Fruit fly (Drosophila melanogaster) whole organism, larva: Measurements from ENCODE around the gene Ilp2.
"Not testable (repeated sequence)": the region's sequence is repeated elsewhere in the genome, so short reads cannot be mapped to it uniquely, and the experiment has no call there.

Experiments used
- noc ChIP-seq: fragments of 200-800 bp; sonication (Bioruptor generic); optimal IDR thresholded peaks from 3 replicates; lab custom pipeline; 2019; ENCODE audit warnings: missing biosample characterization, mild to moderate bottlenecking, missing genetic modification characterization, moderate library complexity

Gene Ilp2

DNA sequence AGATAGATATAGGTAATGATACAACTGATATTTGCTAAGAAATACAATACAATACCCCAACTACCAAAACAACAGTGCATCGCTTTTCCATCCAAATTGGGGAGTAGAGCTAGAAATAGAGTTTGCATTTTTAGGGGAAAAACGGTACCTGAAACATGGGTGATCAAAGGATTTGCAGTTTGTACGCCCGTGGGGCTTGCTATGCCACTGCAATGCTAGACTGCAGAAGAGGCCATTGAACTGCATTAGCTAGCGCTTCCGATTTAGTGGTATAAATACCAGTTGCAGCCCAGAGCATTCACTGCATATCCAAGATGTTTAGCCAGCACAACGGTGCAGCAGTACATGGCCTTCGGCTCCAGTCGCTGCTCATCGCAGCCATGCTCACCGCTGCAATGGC is 1.4 kb upstream of the Ilp2 start, which contains the start of gene Ilp1:
Gene Ilp1, plus strand, starts transcription at position 301 of the 400 bp plus-strand sequence.
- not testable (repeated sequence) for TF ChIP-seq noc

DNA sequence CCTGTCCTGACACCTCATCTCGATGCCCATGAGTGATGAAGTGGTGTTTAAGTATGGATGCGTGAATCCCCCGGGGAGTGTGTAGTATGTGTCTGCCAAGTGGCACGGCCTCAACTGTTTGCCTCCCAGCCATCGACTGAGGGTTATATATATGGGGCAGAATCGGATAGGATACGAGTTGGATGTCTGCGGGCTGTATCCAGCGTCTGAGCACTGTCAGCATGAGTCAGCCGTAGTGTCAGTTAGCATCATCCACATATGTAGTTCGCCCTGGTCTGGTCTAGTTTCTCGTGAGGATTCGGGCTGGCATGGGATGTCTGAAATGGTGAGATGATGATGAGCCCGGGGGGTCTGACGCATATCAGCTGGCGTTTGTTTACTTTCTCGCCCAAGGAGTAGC is 2.5 kb downstream of the Ilp2 start, which contains the start of gene Ilp3:
Gene Ilp3, minus strand, starts transcription at position 101 of the 400 bp plus-strand sequence.
- TF ChIP-seq noc: no peak

DNA sequence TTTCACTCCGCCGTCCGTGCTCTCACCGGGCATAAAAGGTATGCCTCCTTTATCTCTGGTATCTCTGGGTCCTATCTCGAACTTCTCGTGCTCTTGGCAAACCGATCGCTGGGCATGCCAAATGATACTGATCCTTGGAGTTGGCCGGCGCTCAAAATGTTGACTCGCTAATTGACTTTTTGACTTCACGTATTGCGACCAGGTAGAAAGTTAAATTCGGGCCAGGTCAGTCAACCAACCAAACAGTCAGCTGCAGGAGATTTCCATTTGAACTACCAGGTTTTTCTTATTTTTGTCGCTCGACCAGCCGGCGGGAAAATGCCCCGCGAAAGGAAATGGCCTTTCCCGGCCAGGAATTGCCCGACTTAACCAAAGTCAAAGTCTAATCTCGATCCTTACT is 4.6 kb downstream of the Ilp2 start, which contains the start of gene Ilp4:
Gene Ilp4, minus strand, starts transcription at position 139 of the 400 bp plus-strand sequence.
- TF ChIP-seq noc: no peak

DNA sequence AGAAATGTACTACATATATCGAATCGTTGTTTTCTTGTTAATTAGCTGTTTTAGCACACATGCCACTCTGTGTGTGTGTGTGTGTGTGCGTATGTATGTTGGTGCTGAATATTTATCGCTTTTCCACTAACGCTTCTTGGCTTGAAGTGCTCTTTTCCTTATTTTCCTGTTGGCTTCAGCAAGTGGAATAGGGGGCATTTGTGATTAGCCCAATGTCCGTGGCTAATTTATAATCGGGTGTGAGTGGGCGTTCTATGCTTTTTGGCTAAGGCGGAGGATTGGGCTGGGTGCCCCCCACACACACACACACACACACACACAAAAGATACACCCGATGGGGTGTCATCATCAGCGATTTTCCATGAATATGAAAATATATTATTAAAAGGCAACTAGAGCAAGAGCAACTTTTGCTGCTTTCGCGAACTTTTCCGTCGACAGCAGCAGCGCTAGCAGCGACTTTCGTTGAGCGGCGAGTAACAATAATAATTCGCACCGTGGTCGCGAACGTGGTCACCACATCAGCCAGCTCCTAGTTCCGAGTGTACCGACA is 13.9 kb downstream of the Ilp2 start, which contains the start of gene CG43897:
Gene CG43897, plus strand, starts transcription at position 503 of the 553 bp plus-strand sequence.
- TF ChIP-seq noc: no peak

DNA sequence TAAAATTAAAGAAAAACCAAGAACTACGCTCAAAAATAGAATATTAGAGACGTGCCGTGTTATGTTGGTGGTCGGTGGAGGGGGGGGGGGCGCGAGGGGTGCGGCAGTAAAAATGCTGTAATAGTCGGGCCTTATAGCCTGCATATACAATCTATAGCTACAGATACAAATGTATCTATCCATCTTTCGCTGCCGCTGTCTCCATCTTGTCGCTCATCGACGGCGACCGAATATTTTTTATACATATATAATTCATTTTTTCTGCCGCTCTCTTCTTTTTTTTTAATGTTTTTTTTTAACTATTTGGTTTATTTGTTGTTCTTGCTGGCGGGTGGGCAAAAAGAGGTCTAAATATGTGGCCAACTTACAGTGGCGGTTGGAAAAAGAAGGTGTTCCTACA is 15.1 kb downstream of the Ilp2 start:
- no peak for TF ChIP-seq noc

DNA sequence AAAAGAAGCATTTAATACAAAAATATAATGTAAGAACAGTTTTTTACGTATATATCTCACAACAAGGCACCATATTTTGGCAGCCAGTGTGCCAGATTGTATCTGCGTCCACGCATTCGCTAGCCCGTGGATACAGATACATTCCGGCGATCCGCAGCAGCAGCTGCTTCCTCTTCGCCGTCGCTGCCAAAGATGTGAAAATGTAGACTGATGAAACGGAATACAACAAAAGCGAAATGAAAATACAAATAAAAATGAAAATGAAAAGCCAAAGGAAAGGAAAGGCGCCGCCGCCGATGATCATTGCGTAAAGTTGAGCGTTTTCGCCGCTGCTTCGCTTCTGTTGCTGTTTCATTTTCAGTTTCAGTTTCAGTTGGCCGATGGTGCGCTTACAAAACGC is 16.2 kb downstream of the Ilp2 start:
- no peak for TF ChIP-seq noc

DNA sequence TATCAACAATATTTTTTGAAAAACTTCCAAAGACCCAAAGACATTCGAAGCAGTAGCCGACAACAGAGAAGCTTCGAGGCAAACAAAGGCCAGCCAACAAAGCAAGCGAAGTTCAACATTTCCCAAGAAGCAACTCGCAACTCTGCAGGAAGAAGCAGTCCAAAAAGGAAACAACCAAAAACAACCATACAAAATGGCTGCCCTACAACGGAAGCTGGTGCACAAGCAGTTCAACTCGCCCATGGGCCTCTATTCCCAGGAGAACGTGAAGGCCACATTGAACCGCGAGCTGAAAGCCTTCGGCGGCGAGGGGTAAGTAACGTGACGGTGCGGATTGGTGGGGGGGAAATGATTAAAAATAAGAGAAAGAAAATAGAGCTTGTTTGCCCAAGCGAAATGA is 20.8 kb downstream of the Ilp2 start:
- TF ChIP-seq noc: no peak

DNA sequence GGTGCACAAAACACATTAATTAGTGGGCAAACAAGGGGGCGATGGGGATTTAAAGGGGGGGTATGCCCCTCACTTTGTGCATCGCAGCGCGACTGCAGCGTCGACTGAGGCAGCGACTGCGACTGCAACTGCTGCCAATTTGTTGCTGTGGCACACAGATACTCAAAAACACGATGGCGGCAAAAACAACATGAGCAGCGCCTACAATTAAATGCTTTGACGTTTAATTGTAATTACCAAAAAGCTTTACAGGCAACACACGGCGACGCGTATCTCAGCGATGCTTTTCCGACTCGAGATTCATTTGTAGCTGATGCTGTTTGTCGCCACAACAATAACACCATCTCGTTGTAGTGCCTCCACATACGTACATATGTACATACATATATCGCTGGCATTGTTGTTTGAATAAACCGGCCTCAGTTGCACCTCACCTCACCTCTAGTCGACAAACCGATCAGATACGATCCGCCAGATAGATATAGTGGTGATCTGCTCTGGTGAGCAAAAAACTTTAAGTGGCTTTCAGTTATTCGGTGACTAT is 21.7 kb downstream of the Ilp2 start:
- no peak for TF ChIP-seq noc

DNA sequence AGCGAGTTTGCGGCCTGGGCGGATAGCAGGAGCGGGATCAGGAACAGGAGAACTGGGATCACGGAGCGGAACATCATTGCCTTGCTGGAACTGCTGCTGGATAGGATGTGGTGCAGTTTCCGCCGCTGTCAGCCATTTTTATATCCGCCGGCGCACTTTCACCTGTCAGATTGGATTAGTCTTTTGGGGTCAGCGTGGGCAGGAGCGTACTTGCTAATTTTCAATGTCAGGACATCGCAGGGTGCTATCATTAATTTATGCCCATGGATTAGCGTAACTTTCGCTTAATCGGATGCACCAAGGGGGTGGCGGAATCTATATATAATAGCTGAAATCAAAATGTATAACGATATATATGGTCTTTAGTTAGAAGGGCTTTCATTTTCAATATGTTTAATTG is 24.3 kb downstream of the Ilp2 start, which contains the start of gene Ilp5:
Gene Ilp5, minus strand, starts transcription at position 101 of the 400 bp plus-strand sequence.
- no peak for TF ChIP-seq noc

DNA sequence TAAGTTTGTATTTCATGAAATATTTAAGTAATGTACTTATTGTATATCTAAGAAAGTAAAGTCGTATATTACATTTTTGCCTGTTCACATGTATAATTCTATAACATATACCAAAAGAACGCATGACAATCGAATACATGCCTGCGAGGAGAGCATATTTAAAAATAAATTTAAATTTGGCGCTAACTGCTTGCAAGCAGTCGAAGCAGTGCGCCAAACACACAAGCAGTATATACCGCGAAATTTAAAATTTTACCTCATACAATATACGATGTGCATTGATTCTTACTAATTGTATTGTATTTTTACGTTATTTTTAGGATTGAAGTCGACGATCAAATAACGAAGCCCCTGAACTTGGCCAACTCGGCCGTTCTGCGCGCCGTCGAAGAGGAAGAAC is 24.7 kb downstream of the Ilp2 start:
- no peak for TF ChIP-seq noc

DNA sequence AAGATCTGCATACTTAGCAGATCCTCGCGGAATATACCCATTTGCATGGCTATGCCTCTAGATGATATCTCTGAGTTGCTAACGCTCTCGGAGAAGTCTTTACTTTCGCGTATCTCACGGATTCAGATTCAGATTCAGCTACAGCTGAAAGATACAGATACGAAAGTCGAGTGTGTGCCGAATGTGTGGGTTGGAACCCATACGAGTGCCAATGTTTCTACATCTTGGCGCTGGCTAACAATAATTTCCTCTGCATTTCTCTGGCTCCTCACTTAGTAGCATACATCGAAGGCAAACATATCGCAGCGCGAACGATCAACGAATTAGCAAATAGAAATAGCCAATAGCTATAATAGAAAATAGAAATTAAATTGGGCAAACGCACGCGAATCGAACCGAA is 29.7 kb downstream of the Ilp2 start:
- TF ChIP-seq noc: no peak

DNA sequence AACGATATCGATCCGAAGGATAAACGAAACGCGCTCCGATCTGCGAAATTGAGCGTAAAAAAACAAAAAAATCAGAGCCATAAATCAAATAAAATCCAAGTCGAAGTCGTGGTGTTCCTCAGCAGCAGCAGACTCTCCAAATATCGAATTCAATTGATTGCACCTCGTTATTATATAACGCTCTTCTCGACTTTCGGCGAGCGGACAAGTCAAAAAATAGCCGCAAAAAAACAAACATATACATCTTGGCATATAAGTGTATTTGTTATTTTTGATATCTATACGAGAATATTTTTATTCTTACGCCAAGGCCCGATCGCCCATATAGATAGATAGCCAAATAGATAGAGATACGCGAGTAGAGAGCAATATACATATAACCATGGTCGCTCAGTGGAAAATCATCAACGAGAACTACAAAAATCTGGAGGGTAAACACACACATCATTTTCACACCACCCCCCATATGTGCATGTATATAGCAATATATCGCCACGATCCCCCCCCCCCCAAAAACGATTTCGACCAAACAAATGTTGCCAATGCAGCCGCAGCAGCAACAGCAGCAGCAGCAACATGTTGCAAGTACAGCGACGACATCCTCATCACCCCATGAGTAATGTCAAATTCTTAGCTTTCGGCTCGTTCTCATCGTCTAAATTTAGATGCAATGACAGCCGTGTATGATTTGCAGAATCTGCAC is 30.3 kb downstream of the Ilp2 start:
- TF ChIP-seq noc: no peak

DNA sequence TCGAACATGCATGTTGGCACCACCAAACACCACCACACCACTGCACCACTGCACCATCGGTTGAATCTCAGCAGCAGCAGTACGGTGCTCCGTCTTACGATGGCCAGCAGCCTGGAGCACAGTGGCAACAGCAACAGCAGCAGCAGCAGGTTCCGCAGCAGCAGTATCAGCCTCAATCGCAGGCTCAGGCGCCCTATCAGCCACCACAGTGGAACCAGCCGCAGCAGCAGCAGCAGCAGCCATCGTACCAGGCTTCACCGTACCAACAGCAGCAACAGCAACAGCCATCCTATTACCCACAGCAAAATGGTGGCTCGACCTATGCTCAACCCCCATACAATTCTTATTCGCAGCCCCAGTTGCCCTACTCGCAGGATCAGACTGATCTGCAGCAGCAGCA is 32.6 kb downstream of the Ilp2 start:
- no peak for TF ChIP-seq noc

DNA sequence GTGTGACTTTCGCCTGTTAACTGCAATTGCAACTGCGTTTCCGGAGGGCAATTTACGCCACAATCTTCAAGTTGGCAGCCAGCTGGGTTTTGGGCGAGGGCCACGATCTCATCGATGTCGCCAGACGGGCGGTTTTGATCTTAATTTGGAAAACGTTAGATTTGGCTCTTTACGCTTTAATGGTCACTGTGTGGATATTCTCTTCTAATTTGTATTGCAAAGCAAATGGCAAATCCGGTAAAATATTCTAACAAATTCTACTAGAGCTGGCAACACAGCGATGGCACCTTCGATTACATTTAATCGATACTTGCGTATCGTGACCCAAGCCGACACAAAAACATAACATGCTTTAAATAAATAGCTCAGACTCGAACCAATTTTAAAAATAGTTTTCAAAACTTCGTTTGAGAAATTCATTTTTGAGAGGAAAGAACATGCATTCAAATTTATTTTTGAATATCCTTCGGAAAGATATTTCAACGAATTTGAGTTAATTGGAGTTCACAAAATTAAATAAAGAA is 37.1 kb downstream of the Ilp2 start, which contains the start of gene I-2:
Gene I-2, minus strand, starts transcription at position 282 of the 524 bp plus-strand sequence.
- no peak for TF ChIP-seq noc

DNA sequence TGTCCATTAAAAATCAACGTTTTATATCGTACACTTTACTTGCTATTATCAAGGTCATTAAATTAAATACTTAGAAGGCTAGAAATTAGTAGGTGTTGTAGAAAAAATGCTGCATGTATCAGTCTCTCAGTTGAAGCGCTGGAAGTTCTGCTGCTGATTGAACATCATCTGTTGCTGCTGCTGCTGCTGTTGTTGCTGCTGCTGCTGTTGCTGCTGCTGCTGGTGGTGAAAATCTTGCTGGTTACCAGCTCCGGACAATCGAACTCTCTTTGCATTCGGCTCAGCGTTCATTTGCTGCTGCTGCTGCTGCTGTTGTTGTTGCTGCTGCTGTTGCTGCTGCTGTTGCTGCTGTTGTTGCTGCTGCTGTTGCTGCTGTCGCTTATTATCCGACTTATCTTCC is 37.6 kb downstream of the Ilp2 start:
- no peak for TF ChIP-seq noc

DNA sequence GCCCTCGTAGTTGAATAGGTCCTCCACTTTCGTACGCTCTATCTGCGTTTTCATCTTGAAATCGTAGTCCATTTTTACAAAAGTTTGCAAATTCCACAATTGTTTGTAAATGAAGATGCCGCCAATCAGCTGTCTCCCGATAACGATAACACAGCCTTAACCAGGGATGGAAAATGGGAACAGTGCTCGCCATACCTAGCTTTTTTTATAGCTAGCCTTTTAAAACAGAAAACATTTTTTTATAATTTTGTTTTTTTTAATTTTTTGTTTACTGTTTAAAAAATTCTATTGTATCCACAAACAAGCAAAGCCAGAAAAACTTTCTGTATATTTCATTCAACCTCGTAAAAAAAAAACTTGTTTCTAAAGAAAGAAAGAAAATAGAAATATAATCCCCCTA is 39.0 kb downstream of the Ilp2 start, which contains the start of gene Cdk8:
Gene Cdk8, minus strand, starts transcription at position 137 of the 400 bp plus-strand sequence.
- TF ChIP-seq noc: no peak

DNA sequence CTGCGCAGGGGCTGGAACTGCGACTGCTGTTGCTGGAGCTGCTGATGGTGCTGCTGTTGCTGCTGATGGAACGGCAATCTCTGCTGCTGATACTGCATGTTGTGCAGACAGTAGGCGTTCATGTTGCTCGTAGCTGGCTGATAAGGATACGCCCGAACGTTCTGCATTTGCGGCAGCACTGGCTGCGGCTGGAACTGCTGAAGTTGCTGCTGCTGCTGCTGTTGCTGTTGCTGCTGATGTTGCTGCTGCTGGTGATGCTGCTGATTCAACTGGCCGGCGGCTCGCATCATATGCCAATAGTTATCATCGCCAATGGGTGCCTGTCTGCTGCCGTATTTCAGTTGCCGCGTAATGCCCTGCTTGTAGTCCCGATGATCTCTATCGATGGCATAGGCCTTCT is 41.2 kb downstream of the Ilp2 start:
- TF ChIP-seq noc: no peak

DNA sequence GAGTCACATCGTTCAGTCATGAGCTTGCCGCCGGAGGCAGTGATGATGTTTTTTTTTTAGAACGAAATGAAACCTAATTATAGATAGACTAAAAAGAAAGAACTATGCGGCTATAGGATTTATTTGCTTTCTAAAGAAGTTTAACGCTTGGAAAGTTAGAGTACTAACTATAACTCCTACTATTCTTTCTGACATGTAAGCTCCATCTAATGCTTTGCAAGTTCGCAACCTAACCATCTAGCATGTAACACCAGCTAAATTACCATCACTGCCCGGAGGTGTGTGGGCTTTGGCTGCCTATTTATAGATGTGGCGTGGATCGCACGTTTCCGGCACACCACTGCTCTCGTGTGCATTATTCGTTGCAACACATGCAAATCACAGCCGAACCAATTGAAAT is 42.5 kb downstream of the Ilp2 start:
- no peak for TF ChIP-seq noc
